Fruit fly (Drosophila melanogaster) whole organism, embryonic: Measurements from ENCODE around the gene CG13138.

Experiments used
- Adf1 ChIP-seq: fragments of 200-800 bp; sonication (Bioruptor generic); IDR thresholded peaks from 2 replicates; pipeline ENCODE4 v1.3.6; 2022; ENCODE audit warnings: missing biosample characterization, missing genetic modification characterization
- BEAF-32 ChIP-seq: fragments of 200-800 bp; sonication (Bioruptor generic); optimal IDR thresholded peaks from 3 replicates; lab custom pipeline; 2017; ENCODE audit warnings: missing biosample characterization, missing genetic modification characterization, mild to moderate bottlenecking, moderate library complexity, missing genetic modification reagents
- CG11696 ChIP-seq: fragments of 200-800 bp; sonication (Bioruptor generic); IDR thresholded peaks from 2 replicates; pipeline ENCODE4 v1.3.6; 2022; ENCODE audit warnings: missing biosample characterization, missing genetic modification characterization
- CG12219 ChIP-seq: fragments of 200-800 bp; sonication (Bioruptor generic); optimal IDR thresholded peaks from 3 replicates; lab custom pipeline; 2018; ENCODE audit warnings: missing biosample characterization, mild to moderate bottlenecking, missing genetic modification characterization
- CG12391 ChIP-seq: fragments of 200-800 bp; sonication (Bioruptor generic); optimal IDR thresholded peaks from 3 replicates; lab custom pipeline; 2018; ENCODE audit warnings: missing biosample characterization, mild to moderate bottlenecking, missing genetic modification characterization, moderate library complexity
- CG15073 ChIP-seq: fragments of 200-800 bp; sonication (Bioruptor generic); optimal IDR thresholded peaks from 2 replicates; lab custom pipeline; 2016; ENCODE audit warnings: missing biosample characterization, missing genetic modification characterization
- CG15479 ChIP-seq: fragments of 200-800 bp; sonication (Bioruptor generic); optimal IDR thresholded peaks from 3 replicates; lab custom pipeline; 2019; ENCODE audit warnings: missing biosample characterization, mild to moderate bottlenecking, missing genetic modification characterization, moderate library complexity
- CG15696 ChIP-seq: fragments of 200-800 bp; sonication (Bioruptor generic); optimal IDR thresholded peaks from 2 replicates; lab custom pipeline; 2019; ENCODE audit warnings: missing biosample characterization, mild to moderate bottlenecking, missing genetic modification characterization, moderate library complexity
- CG1647 ChIP-seq: fragments of 200-800 bp; sonication (Bioruptor generic); optimal IDR thresholded peaks from 3 replicates; lab custom pipeline; 2016; ENCODE audit warnings: missing biosample characterization, missing genetic modification characterization
- CG18476 ChIP-seq: fragments of 200-800 bp; sonication (Bioruptor generic); optimal IDR thresholded peaks from 2 replicates; lab custom pipeline; 2016; ENCODE audit warnings: missing biosample characterization, mild to moderate bottlenecking, missing genetic modification characterization
- CG2120 ChIP-seq: fragments of 200-800 bp; sonication (Bioruptor generic); optimal IDR thresholded peaks from 3 replicates; lab custom pipeline; 2016; ENCODE audit warnings: missing biosample characterization, missing genetic modification characterization
- CG2712 ChIP-seq: fragments of 200-800 bp; optimal IDR thresholded peaks from 3 replicates; lab custom pipeline; 2019; ENCODE audit warnings: missing biosample characterization, mild to moderate bottlenecking, missing genetic modification characterization, moderate library complexity
- CG31365 ChIP-seq: fragments of 200-800 bp; sonication (Bioruptor generic); optimal IDR thresholded peaks from 2 replicates; lab custom pipeline; 2018; ENCODE audit warnings: missing biosample characterization, mild to moderate bottlenecking, missing genetic modification characterization
- CG31441 ChIP-seq: fragments of 200-800 bp; sonication (Bioruptor generic); IDR thresholded peaks from 2 replicates; pipeline ENCODE4 v1.3.6; 2022; ENCODE audit warnings: missing biosample characterization, missing genetic modification characterization
- CG3407 ChIP-seq: fragments of 200-800 bp; sonication (Bioruptor generic); optimal IDR thresholded peaks from 2 replicates; lab custom pipeline; 2018; ENCODE audit warnings: missing biosample characterization, mild to moderate bottlenecking, missing genetic modification characterization
- CG3847 ChIP-seq: fragments of 200-800 bp; sonication (Bioruptor generic); IDR thresholded peaks from 2 replicates; pipeline ENCODE4 v1.3.6; 2022; ENCODE audit warnings: missing biosample characterization, missing genetic modification characterization
- CG6813 ChIP-seq: fragments of 200-800 bp; sonication (Bioruptor generic); optimal IDR thresholded peaks from 2 replicates; lab custom pipeline; 2017; ENCODE audit warnings: missing biosample characterization, missing genetic modification characterization, mild to moderate bottlenecking, moderate library complexity, missing genetic modification reagents
- CG9727 ChIP-seq: fragments of 200-800 bp; sonication (Bioruptor generic); optimal IDR thresholded peaks from 3 replicates; lab custom pipeline; 2017; ENCODE audit warnings: missing biosample characterization, mild to moderate bottlenecking, missing genetic modification characterization
- CG9932 ChIP-seq: fragments of 200-800 bp; sonication (Bioruptor generic); IDR thresholded peaks from 2 replicates; pipeline ENCODE4 v1.3.6; 2022; ENCODE audit warnings: missing biosample characterization, missing genetic modification characterization
- Camta ChIP-seq: fragments of 200-800 bp; sonication (Bioruptor generic); optimal IDR thresholded peaks from 2 replicates; lab custom pipeline; 2016; ENCODE audit warnings: missing biosample characterization, missing genetic modification characterization
- E2f1 ChIP-seq: fragments of 200-800 bp; sonication (Bioruptor generic); IDR thresholded peaks from 2 replicates; pipeline ENCODE4 v1.3.6; 2022; ENCODE audit warnings: missing biosample characterization, missing genetic modification characterization
- E2f2 ChIP-seq: fragments of 200-800 bp; sonication (Bioruptor generic); IDR thresholded peaks from 2 replicates; pipeline ENCODE4 v1.3.6; 2022; ENCODE audit warnings: missing biosample characterization, missing genetic modification characterization
- ERR ChIP-seq: fragments of 200-800 bp; sonication (Bioruptor generic); optimal IDR thresholded peaks from 2 replicates; lab custom pipeline; 2016; ENCODE audit warnings: missing biosample characterization, missing genetic modification characterization
- HHEX ChIP-seq: fragments of 200-800 bp; sonication (Bioruptor generic); optimal IDR thresholded peaks from 3 replicates; lab custom pipeline; 2017; ENCODE audit warnings: missing biosample characterization, mild to moderate bottlenecking, missing genetic modification characterization, missing genetic modification reagents
- Hand ChIP-seq: fragments of 200-800 bp; sonication (Bioruptor generic); optimal IDR thresholded peaks from 2 replicates; lab custom pipeline; 2017; ENCODE audit warnings: mild to moderate bottlenecking, missing biosample characterization, missing genetic modification reagents, missing genetic modification characterization
- Hsf ChIP-seq: fragments of 200-800 bp; sonication (Bioruptor generic); optimal IDR thresholded peaks from 3 replicates; lab custom pipeline; 2016; ENCODE audit warnings: missing biosample characterization, missing genetic modification characterization
- NC2β ChIP-seq: fragments of 200-800 bp; sonication (Bioruptor generic); optimal IDR thresholded peaks from 2 replicates; lab custom pipeline; 2016; ENCODE audit warnings: missing biosample characterization, missing genetic modification characterization
- ara ChIP-seq: fragments of 200-800 bp; sonication (Bioruptor generic); IDR thresholded peaks from 2 replicates; pipeline ENCODE4 v1.3.6; 2022; ENCODE audit warnings: missing biosample characterization, missing genetic modification characterization
- ase ChIP-seq: fragments of 200-800 bp; sonication (Bioruptor generic); IDR thresholded peaks from 3 replicates; pipeline ENCODE4 v1.3.6; 2022; ENCODE audit warnings: missing biosample characterization, missing genetic modification characterization
- ash1 ChIP-seq: fragments of 200-800 bp; sonication (Bioruptor generic); optimal IDR thresholded peaks from 2 replicates; lab custom pipeline; 2018; ENCODE audit warnings: missing biosample characterization, mild to moderate bottlenecking, missing genetic modification characterization
- bcd ChIP-seq: fragments of 200-800 bp; sonication (Bioruptor generic); optimal IDR thresholded peaks from 2 replicates; lab custom pipeline; 2017; ENCODE audit warnings: missing biosample characterization, mild to moderate bottlenecking, missing genetic modification characterization
- dan ChIP-seq: fragments of 200-800 bp; sonication (Bioruptor generic); IDR thresholded peaks from 2 replicates; pipeline ENCODE4 v1.3.6; 2022; ENCODE audit warnings: missing biosample characterization, missing genetic modification characterization
- ems ChIP-seq: fragments of 200-800 bp; sonication (Bioruptor generic); optimal IDR thresholded peaks from 3 replicates; lab custom pipeline; 2016; ENCODE audit warnings: missing biosample characterization, missing genetic modification characterization
- fu2 ChIP-seq: fragments of 200-800 bp; sonication (Bioruptor generic); optimal IDR thresholded peaks from 2 replicates; lab custom pipeline; 2016; ENCODE audit warnings: missing biosample characterization, missing genetic modification characterization
- inv ChIP-seq: fragments of 200-800 bp; sonication (Bioruptor generic); IDR thresholded peaks from 2 replicates; pipeline ENCODE4 v1.3.6; 2022; ENCODE audit warnings: missing biosample characterization, missing genetic modification characterization; ENCODE audit not compliant: partially characterized antibody
- mld ChIP-seq: fragments of 200-800 bp; sonication (Bioruptor generic); IDR thresholded peaks from 3 replicates; pipeline ENCODE4 v1.3.6; 2022; ENCODE audit warnings: missing biosample characterization, missing genetic modification characterization; ENCODE audit not compliant: partially characterized antibody
- pan ChIP-seq, 4 experiments: fragments of >200 bp in 3 of 4; fragments of 200-800 bp in 1 of 4; sonication (Bioruptor generic) in 1 of 4; optimal IDR thresholded peaks in 3 of 4; IDR thresholded peaks in 1 of 4; 2 replicates each; pipeline versions ENCODE4 v1.3.6 to Lab custom; 2017 to 2022; ENCODE audit warnings: missing biosample characterization in 2 of 4, missing genetic modification characterization in 2 of 4, mixed read lengths in 1 of 4
- pb ChIP-seq: fragments of 200-800 bp; sonication (Bioruptor generic); optimal IDR thresholded peaks from 3 replicates; lab custom pipeline; 2016; ENCODE audit warnings: missing biosample characterization, missing genetic modification characterization
- peb ChIP-seq: fragments of 200-800 bp; sonication (Bioruptor generic); IDR thresholded peaks from 2 replicates; pipeline ENCODE4 v1.3.6; 2022; ENCODE audit warnings: missing biosample characterization, missing genetic modification characterization
- phol ChIP-seq: fragments of 200-800 bp; sonication (Bioruptor generic); optimal IDR thresholded peaks from 3 replicates; lab custom pipeline; 2018; ENCODE audit warnings: missing biosample characterization, mild to moderate bottlenecking, missing genetic modification characterization, moderate library complexity
- prd ChIP-seq, 3 experiments: fragments of >200 bp in 2 of 3; fragments of 200-800 bp in 1 of 3; sonication (Bioruptor generic) in 1 of 3; optimal IDR thresholded peaks in 2 of 3; IDR thresholded peaks in 1 of 3; 2 replicates in 2 of 3; 3 replicates in 1 of 3; pipeline versions ENCODE4 v1.3.6 to Lab custom; 2017 to 2022; ENCODE audit warnings: missing biosample characterization in 1 of 3, missing genetic modification characterization in 1 of 3
- repo ChIP-seq: fragments of 200-800 bp; sonication (Bioruptor generic); optimal IDR thresholded peaks from 2 replicates; lab custom pipeline; 2016; ENCODE audit warnings: missing biosample characterization, missing genetic modification characterization
- rib ChIP-seq: fragments of 200-800 bp; sonication (Bioruptor generic); IDR thresholded peaks from 2 replicates; pipeline ENCODE4 v1.3.6; 2022; ENCODE audit warnings: missing biosample characterization, missing genetic modification characterization
- run ChIP-seq: fragments of 200-800 bp; sonication (Bioruptor generic); optimal IDR thresholded peaks from 3 replicates; lab custom pipeline; 2018; ENCODE audit warnings: missing biosample characterization, mild to moderate bottlenecking, missing genetic modification characterization
- sd ChIP-seq: fragments of 200-800 bp; sonication (Bioruptor generic); optimal IDR thresholded peaks from 3 replicates; lab custom pipeline; 2018; ENCODE audit warnings: missing biosample characterization, mild to moderate bottlenecking, missing genetic modification characterization, moderate library complexity
- sima ChIP-seq: fragments of 200-800 bp; sonication (Bioruptor generic); optimal IDR thresholded peaks from 2 replicates; lab custom pipeline; 2016; ENCODE audit warnings: missing biosample characterization, missing genetic modification characterization
- slp2 ChIP-seq: fragments of 200-800 bp; sonication (Bioruptor generic); optimal IDR thresholded peaks from 2 replicates; lab custom pipeline; 2016; ENCODE audit warnings: missing biosample characterization, missing genetic modification characterization
- tgo ChIP-seq: fragments of 200-800 bp; sonication (Bioruptor generic); IDR thresholded peaks from 3 replicates; pipeline ENCODE4 v1.3.6; 2022; ENCODE audit warnings: missing biosample characterization, missing genetic modification characterization
- toy ChIP-seq: fragments of 200-800 bp; sonication (Bioruptor generic); IDR thresholded peaks from 2 replicates; pipeline ENCODE4 v1.3.6; 2022; ENCODE audit warnings: missing biosample characterization, missing genetic modification characterization
- ttk ChIP-seq: fragments of 200-800 bp; sonication (Bioruptor generic); IDR thresholded peaks from 2 replicates; pipeline ENCODE4 v2.1.2; 2022; ENCODE audit warnings: missing biosample characterization, missing genetic modification characterization

Gene CG13138

DNA sequence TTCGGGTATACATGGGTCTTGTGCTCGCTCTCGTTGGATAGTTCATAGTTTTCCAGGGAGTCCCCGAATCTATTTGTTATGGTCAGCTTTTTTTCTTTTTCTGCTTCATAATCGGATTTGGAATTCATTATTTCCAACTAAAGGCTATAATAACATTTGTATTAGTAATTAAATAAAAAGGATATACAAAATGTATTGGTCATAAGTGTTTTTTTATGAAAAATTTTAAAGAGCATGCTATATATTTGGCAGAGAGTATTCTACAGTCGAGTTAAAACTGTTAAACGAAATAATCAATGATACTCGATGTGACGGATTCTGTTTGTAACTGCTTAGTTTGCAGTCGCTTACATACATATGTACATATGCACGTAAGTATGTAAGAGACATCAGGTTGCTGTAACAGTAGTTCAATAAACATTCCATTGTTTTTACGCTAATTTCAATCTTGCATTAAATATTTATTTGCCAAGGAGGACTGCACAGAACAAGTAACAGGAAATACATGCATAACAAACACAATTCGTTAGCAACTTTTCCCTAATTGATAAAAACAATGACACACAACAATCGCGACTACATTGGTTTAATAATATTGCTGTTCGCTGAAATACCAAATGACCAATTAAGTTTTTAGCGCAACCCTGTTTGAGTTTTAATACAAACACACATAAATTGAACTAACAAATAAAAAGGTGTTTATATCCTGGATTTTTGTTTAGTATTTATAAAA, 2.6 kb downstream of the CG13138 start (continued):
- no peak for TF ChIP-seq rib
- TF ChIP-seq prd (optimal IDR thresholded peaks at IDR 0.05; lab: Kevin White, UChicago): no peak
- no peak for TF ChIP-seq prd (GFP tag; IDR thresholded peaks at IDR 0.05; lab: Robert Waterston, UW)
- no peak for TF ChIP-seq peb
- TF ChIP-seq CG9727 (GFP tag; lab: Kevin White, UChicago): no peak
- TF ChIP-seq CG12219: peak; percentile 17
- TF ChIP-seq ems: no peak
- no peak for TF ChIP-seq run (tag; lab: Kevin White, UChicago)
- TF ChIP-seq tgo (GFP tag; lab: Robert Waterston, UW): no peak
- no peak for TF ChIP-seq BEAF-32
- TF ChIP-seq pb (GFP tag; lab: Kevin White, UChicago): no peak
- TF ChIP-seq CG15479 (GFP tag; lab: Kevin White, UChicago): no peak
- no peak for TF ChIP-seq sd (tag; lab: Kevin White, UChicago)
- no peak for TF ChIP-seq dan (GFP tag; lab: Robert Waterston, UW)
- TF ChIP-seq Hand: no peak
- TF ChIP-seq mld (GFP tag; lab: Robert Waterston, UW): no peak
- no peak for TF ChIP-seq ERR (GFP tag; lab: Kevin White, UChicago)
- TF ChIP-seq CG31441 (GFP tag; lab: Robert Waterston, UW): no peak
- TF ChIP-seq slp2 (GFP tag; lab: Kevin White, UChicago): no peak
- peak; percentile 23 for TF ChIP-seq CG12391 (tag; lab: Kevin White, UChicago)
- TF ChIP-seq ara (GFP tag; lab: Robert Waterston, UW): no peak
- peak; percentile 5 for TF ChIP-seq phol (tag; lab: Kevin White, UChicago)
- TF ChIP-seq CG6813 (GFP tag; lab: Kevin White, UChicago): no peak
- TF ChIP-seq CG2120 (GFP tag; lab: Kevin White, UChicago): peak; percentile 0
- TF ChIP-seq ase: no peak
- TF ChIP-seq CG2712: peak; percentile 28
- TF ChIP-seq E2f2 (GFP tag; lab: Robert Waterston, UW): no peak
- peak; percentile 55 for TF ChIP-seq CG31365 (tag; lab: Kevin White, UChicago)
- no peak for TF ChIP-seq NC2β
- no peak for TF ChIP-seq CG11696 (GFP tag; lab: Robert Waterston, UW)
- TF ChIP-seq Adf1 (GFP tag; lab: Robert Waterston, UW): no peak
- no peak for TF ChIP-seq toy
- no peak for TF ChIP-seq CG3847 (GFP tag; lab: Robert Waterston, UW)
- no peak for TF ChIP-seq CG18476 (GFP tag; lab: Kevin White, UChicago)
- TF ChIP-seq pan (optimal IDR thresholded peaks at IDR 0.05; lab: Kevin White, UChicago): no peak
- no peak for TF ChIP-seq pan (GFP tag; optimal IDR thresholded peaks at IDR 0.05 in 1 of 2, IDR thresholded peaks at IDR 0.05 in 1 of 2)
- TF ChIP-seq Camta (GFP tag; lab: Kevin White, UChicago): no peak
- TF ChIP-seq ash1 (GFP tag; lab: Kevin White, UChicago): no peak
- no peak for TF ChIP-seq fu2
- TF ChIP-seq Hsf: no peak
- no peak for TF ChIP-seq HHEX (GFP tag; lab: Kevin White, UChicago)
- no peak for TF ChIP-seq CG15073 (GFP tag; lab: Kevin White, UChicago)
- TF ChIP-seq ttk (GFP tag; lab: Robert Waterston, UW): no peak
- no peak for TF ChIP-seq CG3407 (GFP tag; lab: Kevin White, UChicago)
- no peak for TF ChIP-seq CG15696 (tag; lab: Kevin White, UChicago)
- no peak for TF ChIP-seq sima
- no peak for TF ChIP-seq repo (GFP tag; lab: Kevin White, UChicago)
- TF ChIP-seq bcd (GFP tag; lab: Kevin White, UChicago): no peak
- no peak for TF ChIP-seq CG1647 (GFP tag; lab: Kevin White, UChicago)
- no peak for TF ChIP-seq CG9932 (GFP tag; lab: Robert Waterston, UW)
- TF ChIP-seq inv: no peak
- no peak for TF ChIP-seq E2f1 (GFP tag; lab: Robert Waterston, UW)
